Fruit fly (Drosophila melanogaster) S2 (cell line): ENCODE results near the gene Tob.

Source experiments
- CG8478 ChIP-seq: fragments of >200 bp; optimal IDR thresholded peaks from 2 replicates; lab custom pipeline; 2018
- CTCF ChIP-seq, 2 experiments: fragments of >200 bp; optimal IDR thresholded peaks; 2 replicates each; lab custom pipeline; 2018

DNA sequence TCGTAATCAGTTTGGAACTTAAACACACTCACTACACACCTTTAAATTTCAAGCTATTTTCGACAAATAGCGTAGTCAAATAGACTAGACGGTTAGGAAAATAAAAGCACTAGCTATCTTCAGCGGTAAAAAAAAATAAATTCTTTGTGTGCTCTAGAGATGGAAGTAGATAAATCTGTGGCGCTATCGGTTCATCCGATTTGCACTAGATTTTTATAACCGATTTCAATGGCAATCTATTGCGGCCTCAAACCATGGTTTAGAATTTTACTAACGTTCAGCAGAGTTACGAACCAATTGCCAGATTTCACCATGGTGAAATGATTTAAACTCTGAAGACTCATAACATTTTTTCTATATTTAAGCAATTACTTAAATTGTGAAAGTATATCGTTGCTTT lies 5.2 kb upstream of the Tob start:
- TF ChIP-seq CTCF (optimal IDR thresholded peaks at IDR 0.05; lab: Kevin White, UChicago) (peak; percentile 51 to 71), CG8478 (lab: Kevin White, UChicago) (no peak)
